Worm (Caenorhabditis elegans) whole organism, mixed stage, embryonic: ENCODE data around the gene cutl-23.

Experiments
- blmp-1 ChIP-seq: fragments of 150-350 bp; optimal IDR thresholded peaks from 2 replicates; lab custom pipeline; 2014; ENCODE audit warnings: missing biosample characterization, missing genetic modification characterization
- ceh-83 ChIP-seq: fragments of 200-800 bp; sonication (Bioruptor generic); optimal IDR thresholded peaks from 2 replicates; lab custom pipeline; 2018; ENCODE audit warnings: mild to moderate bottlenecking, missing genetic modification characterization, missing compliant biosample characterization
- elt-3 ChIP-seq: fragments of 150-350 bp; optimal IDR thresholded peaks from 2 replicates; lab custom pipeline; 2014; ENCODE audit warnings: missing biosample characterization, missing genetic modification characterization
- lin-13 ChIP-seq: fragments of 150-350 bp; optimal IDR thresholded peaks from 2 replicates; lab custom pipeline; 2014; ENCODE audit warnings: missing biosample characterization, missing genetic modification characterization
- lin-32 ChIP-seq: fragments of 200-800 bp; sonication (Bioruptor generic); optimal IDR thresholded peaks from 2 replicates; lab custom pipeline; 2018; ENCODE audit warnings: mild to moderate bottlenecking, missing genetic modification characterization, missing compliant biosample characterization
- mep-1 ChIP-seq: fragments of 150-350 bp; optimal IDR thresholded peaks from 2 replicates; lab custom pipeline; 2017; ENCODE audit warnings: missing biosample characterization, missing genetic modification reagents, missing genetic modification characterization, inconsistent platforms
- nhr-12 ChIP-seq: fragments of 150-350 bp; optimal IDR thresholded peaks from 2 replicates; lab custom pipeline; 2014; ENCODE audit warnings: missing biosample characterization, missing genetic modification characterization
- nhr-237 ChIP-seq: fragments of 150-350 bp; optimal IDR thresholded peaks from 2 replicates; lab custom pipeline; 2014; ENCODE audit warnings: missing biosample characterization, missing genetic modification characterization
- nhr-28 ChIP-seq: fragments of 150-350 bp; optimal IDR thresholded peaks from 2 replicates; lab custom pipeline; 2014; ENCODE audit warnings: missing biosample characterization, missing genetic modification characterization
- nhr-76 ChIP-seq: sonication (generic microtip); optimal IDR thresholded peaks from 2 replicates; lab custom pipeline; 2017; ENCODE audit warnings: missing biosample characterization, missing genetic modification characterization
- pha-4 ChIP-seq: fragments of 150-350 bp; optimal IDR thresholded peaks from 2 replicates; lab custom pipeline; 2018; ENCODE audit warnings: missing biosample characterization, missing genetic modification reagents, missing genetic modification characterization
- unc-120 ChIP-seq: sonication (generic microtip); optimal IDR thresholded peaks from 2 replicates; lab custom pipeline; 2017; ENCODE audit warnings: missing genetic modification characterization, missing compliant biosample characterization; ENCODE audit not compliant: poor library complexity, severe bottlenecking
- unc-62 ChIP-seq: fragments of 150-350 bp; optimal IDR thresholded peaks from 2 replicates; lab custom pipeline; 2014; ENCODE audit warnings: missing biosample characterization, missing genetic modification reagents, missing genetic modification characterization
- ztf-11 ChIP-seq: fragments of 150-350 bp; optimal IDR thresholded peaks from 2 replicates; lab custom pipeline; 2014; ENCODE audit warnings: missing biosample characterization, missing genetic modification characterization

DNA sequence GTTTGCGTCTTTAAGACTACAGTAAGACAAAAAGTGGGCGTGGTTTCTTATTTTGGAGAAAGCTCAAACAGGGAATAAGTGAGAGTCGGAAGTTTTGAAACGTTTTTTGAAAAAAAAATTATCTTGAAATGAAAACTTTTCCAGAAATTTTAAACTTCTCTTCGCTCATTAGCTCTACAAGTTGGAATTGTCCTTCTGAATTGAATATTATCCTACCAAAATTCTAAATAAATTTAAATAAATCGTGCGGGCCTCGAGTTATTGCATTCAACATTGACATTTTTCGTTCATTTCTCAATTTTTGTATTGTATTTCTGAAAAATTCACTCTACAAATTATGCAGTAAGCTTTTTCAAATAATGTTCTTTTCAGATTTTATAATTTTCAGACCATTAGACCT lies 35.3 kb downstream of the cutl-23 start, which contains the start of gene R12B2.3:
- TF ChIP-seq ztf-11 (tag; lab: Kevin White, UChicago) (no peak), nhr-28 (tag; lab: Kevin White, UChicago) (no peak), unc-120 (tag; lab: Kevin White, UChicago) (no peak), lin-32 (GFP tag; lab: Kevin White, UChicago) (no peak), nhr-12 (tag; lab: Kevin White, UChicago) (no peak), nhr-76 (tag; lab: Kevin White, UChicago) (no peak), nhr-237 (tag; lab: Kevin White, UChicago) (no peak), unc-62 (GFP tag; lab: Kevin White, UChicago) (no peak), mep-1 (tag; lab: Kevin White, UChicago) (no peak), lin-13 (tag; lab: Kevin White, UChicago) (no peak), elt-3 (no peak), pha-4 (tag; lab: Kevin White, UChicago) (no peak), blmp-1 (tag; lab: Kevin White, UChicago) (no peak), ceh-83 (GFP tag; lab: Kevin White, UChicago) (no peak)
